Fruit fly (Drosophila melanogaster) whole organism, embryonic: ENCODE data around the gene CG3909.

Experiments
- Adf1 ChIP-seq: fragments of 200-800 bp; sonication (Bioruptor generic); IDR thresholded peaks from 2 replicates; pipeline ENCODE4 v1.3.6; 2022; ENCODE audit warnings: missing biosample characterization, missing genetic modification characterization
- CG10654 ChIP-seq: fragments of 200-800 bp; sonication (Bioruptor generic); optimal IDR thresholded peaks from 2 replicates; lab custom pipeline; 2016; ENCODE audit warnings: missing biosample characterization, missing genetic modification characterization
- CG11247 ChIP-seq: fragments of 200-800 bp; sonication (Bioruptor generic); IDR thresholded peaks from 2 replicates; pipeline ENCODE4 v1.3.6; 2022; ENCODE audit warnings: missing biosample characterization, missing genetic modification characterization
- CG11456 ChIP-seq: fragments of 200-800 bp; sonication (Bioruptor generic); IDR thresholded peaks from 3 replicates; pipeline ENCODE4 v1.3.6; 2022; ENCODE audit warnings: missing biosample characterization, missing genetic modification characterization
- CG11504 ChIP-seq: fragments of 200-800 bp; sonication (Bioruptor generic); optimal IDR thresholded peaks from 3 replicates; lab custom pipeline; 2019; ENCODE audit warnings: missing biosample characterization, mild to moderate bottlenecking, missing genetic modification characterization, moderate library complexity
- CG12155 ChIP-seq: fragments of 200-800 bp; sonication (Bioruptor generic); optimal IDR thresholded peaks from 3 replicates; lab custom pipeline; 2016; ENCODE audit warnings: missing biosample characterization, missing genetic modification characterization
- CG12236 ChIP-seq: fragments of 200-800 bp; sonication (Bioruptor generic); optimal IDR thresholded peaks from 2 replicates; lab custom pipeline; 2016; ENCODE audit warnings: missing biosample characterization, missing genetic modification characterization
- CG14860 ChIP-seq: fragments of 200-800 bp; sonication (Bioruptor generic); IDR thresholded peaks from 3 replicates; pipeline ENCODE4 v1.3.6; 2022; ENCODE audit warnings: missing biosample characterization, missing genetic modification characterization; ENCODE audit not compliant: partially characterized antibody
- CG15514 ChIP-seq: fragments of 200-800 bp; sonication (Bioruptor generic); optimal IDR thresholded peaks from 3 replicates; lab custom pipeline; 2017; ENCODE audit warnings: missing biosample characterization, missing genetic modification characterization, mild to moderate bottlenecking, moderate library complexity, missing genetic modification reagents
- CG2199 ChIP-seq: fragments of 200-800 bp; sonication (Bioruptor generic); IDR thresholded peaks from 3 replicates; pipeline ENCODE4 v1.3.6; 2022; ENCODE audit warnings: missing biosample characterization, missing genetic modification characterization
- CG31224 ChIP-seq: fragments of 200-800 bp; sonication (Bioruptor generic); IDR thresholded peaks from 2 replicates; pipeline ENCODE4 v1.3.6; 2022; ENCODE audit warnings: missing biosample characterization, missing genetic modification characterization
- CG3838 ChIP-seq: fragments of 200-800 bp; sonication (Bioruptor generic); optimal IDR thresholded peaks from 3 replicates; lab custom pipeline; 2016; ENCODE audit warnings: missing biosample characterization, missing genetic modification characterization
- CG4328 ChIP-seq: fragments of 200-800 bp; sonication (Bioruptor generic); optimal IDR thresholded peaks from 3 replicates; lab custom pipeline; 2017; ENCODE audit warnings: missing biosample characterization, missing genetic modification reagents, missing genetic modification characterization
- CG4820 ChIP-seq: fragments of 200-800 bp; sonication (Bioruptor generic); optimal IDR thresholded peaks from 3 replicates; lab custom pipeline; 2016; ENCODE audit warnings: missing biosample characterization, missing genetic modification characterization
- CG5180 ChIP-seq: fragments of 200-800 bp; sonication (Bioruptor generic); optimal IDR thresholded peaks from 3 replicates; lab custom pipeline; 2017; ENCODE audit warnings: missing biosample characterization, missing genetic modification characterization, mild to moderate bottlenecking, moderate library complexity, missing genetic modification reagents
- CG6254 ChIP-seq: fragments of 200-800 bp; sonication (Bioruptor generic); optimal IDR thresholded peaks from 3 replicates; lab custom pipeline; 2017; ENCODE audit warnings: mild to moderate bottlenecking, missing biosample characterization, missing genetic modification reagents, missing genetic modification characterization
- CG6854 ChIP-seq: fragments of 200-800 bp; sonication (Bioruptor generic); optimal IDR thresholded peaks from 3 replicates; lab custom pipeline; 2017; ENCODE audit warnings: missing biosample characterization, mild to moderate bottlenecking, missing genetic modification characterization
- CG7745 ChIP-seq: fragments of 200-800 bp; sonication (Bioruptor generic); optimal IDR thresholded peaks from 2 replicates; lab custom pipeline; 2018; ENCODE audit warnings: missing biosample characterization, mild to moderate bottlenecking, missing genetic modification characterization, moderate library complexity
- CG8765 ChIP-seq: fragments of 200-800 bp; sonication (Bioruptor generic); IDR thresholded peaks from 2 replicates; pipeline ENCODE4 v1.3.6; 2022; ENCODE audit warnings: missing biosample characterization, missing genetic modification characterization
- CTCF ChIP-seq: fragments of 200-800 bp; sonication (Bioruptor generic); optimal IDR thresholded peaks from 2 replicates; lab custom pipeline; 2017; ENCODE audit warnings: missing biosample characterization, mild to moderate bottlenecking, missing genetic modification characterization, moderate library complexity
- HLH54F ChIP-seq: fragments of 200-800 bp; sonication (Bioruptor generic); optimal IDR thresholded peaks from 3 replicates; lab custom pipeline; 2016; ENCODE audit warnings: missing biosample characterization, missing genetic modification characterization
- Hmx ChIP-seq: fragments of 200-800 bp; sonication (Bioruptor generic); optimal IDR thresholded peaks from 2 replicates; lab custom pipeline; 2016; ENCODE audit warnings: missing biosample characterization, missing genetic modification characterization
- Jarid2 ChIP-seq: fragments of 200-800 bp; sonication (Bioruptor generic); optimal IDR thresholded peaks from 3 replicates; lab custom pipeline; 2017; ENCODE audit warnings: mild to moderate bottlenecking, missing biosample characterization, missing genetic modification reagents, missing genetic modification characterization
- Kr ChIP-seq: fragments of 200-800 bp; sonication (Bioruptor generic); optimal IDR thresholded peaks from 2 replicates; lab custom pipeline; 2017; ENCODE audit warnings: missing biosample characterization, mild to moderate bottlenecking, missing genetic modification characterization
- Lhr ChIP-seq: fragments of 200-800 bp; sonication (Bioruptor generic); optimal IDR thresholded peaks from 3 replicates; lab custom pipeline; 2017; ENCODE audit warnings: mild to moderate bottlenecking, missing biosample characterization, missing genetic modification reagents, missing genetic modification characterization
- Med ChIP-seq: fragments of 200-800 bp; sonication (Bioruptor generic); peaks from one replicate; lab custom pipeline; 2016; ENCODE audit warnings: missing biosample characterization, missing genetic modification characterization, mild to moderate bottlenecking, inconsistent platforms, moderate library complexity
- Nf-YC ChIP-seq: fragments of 200-800 bp; optimal IDR thresholded peaks from 3 replicates; lab custom pipeline; 2019; ENCODE audit warnings: missing biosample characterization, mild to moderate bottlenecking, missing genetic modification characterization, moderate library complexity
- Scr ChIP-seq: fragments of 200-800 bp; sonication (Bioruptor generic); IDR thresholded peaks from 2 replicates; pipeline ENCODE4 v1.3.6; 2022; ENCODE audit warnings: missing biosample characterization, missing genetic modification characterization; ENCODE audit not compliant: partially characterized antibody
- Sox102F ChIP-seq: fragments of 200-800 bp; sonication (Bioruptor generic); optimal IDR thresholded peaks from 2 replicates; lab custom pipeline; 2018; ENCODE audit warnings: missing biosample characterization, mild to moderate bottlenecking, missing genetic modification characterization, moderate library complexity
- Usf ChIP-seq: fragments of 200-800 bp; sonication (Bioruptor generic); optimal IDR thresholded peaks from 2 replicates; lab custom pipeline; 2017; ENCODE audit warnings: missing genotype, missing biosample characterization, missing genetic modification characterization
- ab ChIP-seq: fragments of 200-800 bp; sonication (Bioruptor generic); optimal IDR thresholded peaks from 2 replicates; lab custom pipeline; 2016; ENCODE audit warnings: missing biosample characterization, missing genetic modification characterization
- ara ChIP-seq: fragments of 200-800 bp; sonication (Bioruptor generic); IDR thresholded peaks from 2 replicates; pipeline ENCODE4 v1.3.6; 2022; ENCODE audit warnings: missing biosample characterization, missing genetic modification characterization
- ato ChIP-seq: fragments of 200-800 bp; sonication (Bioruptor generic); IDR thresholded peaks from 2 replicates; pipeline ENCODE4 v1.3.6; 2022; ENCODE audit warnings: missing biosample characterization, missing genetic modification characterization; ENCODE audit not compliant: partially characterized antibody
- bigmax ChIP-seq: fragments of 200-800 bp; sonication (Bioruptor generic); optimal IDR thresholded peaks from 2 replicates; lab custom pipeline; 2018; ENCODE audit warnings: missing biosample characterization, mild to moderate bottlenecking, missing genetic modification characterization
- chinmo ChIP-seq: fragments of 200-800 bp; sonication (Bioruptor generic); IDR thresholded peaks from 4 replicates; pipeline ENCODE4 v1.3.6; 2022; ENCODE audit warnings: missing biosample characterization, missing genetic modification characterization; ENCODE audit not compliant: partially characterized antibody
- chm ChIP-seq: fragments of 200-800 bp; sonication (Bioruptor generic); IDR thresholded peaks from 2 replicates; pipeline ENCODE4 v1.3.6; 2022; ENCODE audit warnings: missing biosample characterization, missing genetic modification characterization
- crp ChIP-seq, 2 experiments: fragments of 200-800 bp; sonication (Bioruptor generic); optimal IDR thresholded peaks; 2 replicates in 1 of 2; 3 replicates in 1 of 2; lab custom pipeline; 2017; ENCODE audit warnings: missing biosample characterization in 2 of 2, missing genetic modification characterization in 2 of 2, mild to moderate bottlenecking in 1 of 2, moderate library complexity in 1 of 2
- grn ChIP-seq: fragments of 200-800 bp; sonication (Bioruptor generic); optimal IDR thresholded peaks from 3 replicates; lab custom pipeline; 2017; ENCODE audit warnings: missing biosample characterization, missing genetic modification characterization
- gro ChIP-seq: fragments of 200-800 bp; sonication (Bioruptor generic); optimal IDR thresholded peaks from 2 replicates; lab custom pipeline; 2016; ENCODE audit warnings: missing biosample characterization, missing genetic modification characterization
- jumu ChIP-seq: fragments of 200-800 bp; sonication (Bioruptor generic); optimal IDR thresholded peaks from 3 replicates; lab custom pipeline; 2016; ENCODE audit warnings: missing biosample characterization, missing genetic modification characterization
- luna ChIP-seq: fragments of 200-800 bp; sonication (Bioruptor generic); optimal IDR thresholded peaks from 2 replicates; lab custom pipeline; 2016; ENCODE audit warnings: missing biosample characterization, missing genetic modification characterization
- oc ChIP-seq: fragments of 200-800 bp; sonication (Bioruptor generic); optimal IDR thresholded peaks from 2 replicates; lab custom pipeline; 2018; ENCODE audit warnings: missing biosample characterization, mild to moderate bottlenecking, missing genetic modification characterization, moderate library complexity
- pita ChIP-seq: fragments of 200-800 bp; sonication (Bioruptor generic); optimal IDR thresholded peaks from 2 replicates; lab custom pipeline; 2017; ENCODE audit warnings: missing biosample characterization, mild to moderate bottlenecking, missing genetic modification characterization
- sna ChIP-seq: fragments of 200-800 bp; sonication (Bioruptor generic); IDR thresholded peaks from 2 replicates; pipeline ENCODE4 v1.3.6; 2022; ENCODE audit warnings: missing biosample characterization, missing genetic modification characterization; ENCODE audit not compliant: partially characterized antibody
- trem ChIP-seq: fragments of 200-800 bp; optimal IDR thresholded peaks from 3 replicates; lab custom pipeline; 2019; ENCODE audit warnings: missing biosample characterization, mild to moderate bottlenecking, missing genetic modification characterization, moderate library complexity
- ttk ChIP-seq: fragments of 200-800 bp; sonication (Bioruptor generic); IDR thresholded peaks from 2 replicates; pipeline ENCODE4 v2.1.2; 2022; ENCODE audit warnings: missing biosample characterization, missing genetic modification characterization
- zfh2 ChIP-seq: fragments of 200-800 bp; sonication (Bioruptor generic); optimal IDR thresholded peaks from 2 replicates; lab custom pipeline; 2016; ENCODE audit warnings: missing biosample characterization, missing genetic modification characterization

CG3909 gene

DNA sequence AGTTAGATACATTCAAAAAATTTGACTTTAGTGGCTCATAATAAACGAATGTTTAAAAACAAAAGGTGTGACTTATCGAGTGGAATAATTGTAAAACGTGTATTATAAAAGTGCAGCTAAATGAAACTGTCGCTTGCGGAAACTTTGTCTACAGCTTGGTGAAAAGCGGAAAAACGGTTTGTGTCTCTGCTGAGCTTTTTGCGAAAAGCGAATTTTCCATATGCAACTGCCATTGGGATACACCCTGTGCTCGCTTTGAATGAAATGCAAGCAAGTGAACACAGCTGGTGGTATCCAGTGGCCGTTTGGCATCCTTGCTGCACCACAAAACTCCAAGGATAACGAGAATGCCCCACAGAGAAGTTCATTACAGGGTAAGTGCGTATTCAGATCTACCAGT is 47.8 kb downstream of the CG3909 start:
- TF ChIP-seq pita (GFP tag; lab: Kevin White, UChicago) (no peak), CG2199 (GFP tag; lab: Robert Waterston, UW) (0 out of 3 replicates have a peak, but pooled peaks have one; percentile 12), CG6254 (GFP tag; lab: Kevin White, UChicago) (peak; percentile 94), Med (GFP tag; lab: Kevin White, UChicago) (peak; percentile 8), chinmo (GFP tag; lab: Robert Waterston, UW) (0 out of 4 replicates have a peak, but pooled peaks have one; percentile 15), CTCF (peak; percentile 76), CG12155 (GFP tag; lab: Kevin White, UChicago) (no peak), gro (GFP tag; lab: Kevin White, UChicago) (no peak), luna (GFP tag; lab: Kevin White, UChicago) (no peak)
- TF ChIP-seq, all 482 proteins: peak for 5

- no peak for TF ChIP-seq HLH54F (GFP tag; lab: Kevin White, UChicago)
- TF ChIP-seq Jarid2: no peak
- TF ChIP-seq CG2199 (GFP tag; lab: Robert Waterston, UW): no peak
- no peak for TF ChIP-seq Kr
- TF ChIP-seq Lhr (GFP tag; lab: Kevin White, UChicago): no peak
- TF ChIP-seq CG11456 (GFP tag; lab: Robert Waterston, UW): no peak
- TF ChIP-seq bigmax: no peak
- no peak for TF ChIP-seq trem
- TF ChIP-seq CG3838 (GFP tag; lab: Kevin White, UChicago): no peak
- TF ChIP-seq ab: no peak
- no peak for TF ChIP-seq Hmx (GFP tag; lab: Kevin White, UChicago)
- TF ChIP-seq crp (GFP tag; optimal IDR thresholded peaks at IDR 0.05; lab: Kevin White, UChicago): no peak
- no peak for TF ChIP-seq CG5180
These were observed 48.4 kb downstream of the CG3909 start for dm6 chr3R:10091513-10091912.

DNA sequence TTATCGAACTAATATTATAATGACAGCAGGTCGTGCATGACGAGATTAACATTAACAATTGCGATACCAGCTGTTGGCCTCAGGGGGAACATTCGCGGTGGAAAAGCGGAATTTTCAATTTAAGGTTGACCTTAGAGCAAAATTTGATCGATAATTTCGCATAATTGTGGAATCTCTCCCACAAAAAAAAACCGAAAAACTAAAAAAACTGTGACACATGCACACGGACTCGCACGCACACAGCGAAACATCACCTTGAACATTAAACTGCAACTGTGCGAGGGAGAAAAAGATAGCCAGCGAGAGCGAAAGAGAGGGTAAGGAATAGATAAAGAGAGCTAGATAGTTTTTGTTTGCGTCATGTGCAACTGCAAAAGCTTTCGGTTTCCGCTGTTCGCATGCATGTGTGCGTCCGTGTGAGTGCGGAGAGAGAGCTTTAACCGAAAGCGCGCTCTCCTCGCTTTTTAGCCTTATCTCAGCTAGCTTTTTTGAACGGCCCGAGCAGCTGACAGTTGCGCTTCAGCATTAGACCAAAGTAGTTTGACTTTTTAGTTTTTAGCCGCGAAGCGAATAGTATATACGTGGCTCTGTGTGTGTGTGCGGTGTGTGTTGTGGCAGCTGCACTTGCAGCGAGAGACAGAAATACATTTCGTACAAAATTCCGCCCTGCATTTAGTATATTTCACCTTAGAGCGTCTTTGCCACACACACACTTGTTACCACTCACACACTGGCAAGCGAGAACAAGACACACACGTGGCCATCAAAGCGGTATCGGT is 50.4 kb downstream of the CG3909 start:
- TF ChIP-seq oc (tag; lab: Kevin White, UChicago): peak; percentile 14
- TF ChIP-seq CG7745 (tag; lab: Kevin White, UChicago): no peak
- TF ChIP-seq jumu (GFP tag; lab: Kevin White, UChicago): no peak
- TF ChIP-seq Scr: 0 out of 2 replicates have a peak, but pooled peaks have one; percentile 30
- TF ChIP-seq CG4820 (GFP tag; lab: Kevin White, UChicago): no peak
- TF ChIP-seq Adf1 (GFP tag; lab: Robert Waterston, UW): peak; percentile 56
- no peak for TF ChIP-seq CG4328 (GFP tag; lab: Kevin White, UChicago)
- no peak for TF ChIP-seq ttk (GFP tag; lab: Robert Waterston, UW)
- TF ChIP-seq zfh2 (GFP tag; lab: Kevin White, UChicago): no peak
- no peak for TF ChIP-seq CG10654 (GFP tag; lab: Kevin White, UChicago)
- 0 out of 2 replicates have a peak, but pooled peaks have one; percentile 12 for TF ChIP-seq ara (GFP tag; lab: Robert Waterston, UW)
- no peak for TF ChIP-seq Nf-YC
- TF ChIP-seq CG12236 (GFP tag; lab: Kevin White, UChicago): no peak
- no peak for TF ChIP-seq CG11247 (GFP tag; lab: Robert Waterston, UW)
- TF ChIP-seq CG11504: no peak
- TF ChIP-seq CG31224 (GFP tag; lab: Robert Waterston, UW): no peak
- TF ChIP-seq CG6854 (GFP tag; lab: Kevin White, UChicago): peak; percentile 8
- peak; percentile 31; the same call in 1 of the 2 replicates for TF ChIP-seq chm (GFP tag; lab: Robert Waterston, UW)
- TF ChIP-seq sna (GFP tag; lab: Robert Waterston, UW): 0 out of 2 replicates have a peak, but pooled peaks have one; percentile 19
- no peak for TF ChIP-seq ato
- TF ChIP-seq CG8765 (GFP tag; lab: Robert Waterston, UW): no peak
- no peak for TF ChIP-seq Sox102F
- no peak for TF ChIP-seq grn (GFP tag; lab: Kevin White, UChicago)
- no peak for TF ChIP-seq Usf (GFP tag; lab: Kevin White, UChicago)
- no peak for TF ChIP-seq CG14860 (GFP tag; lab: Robert Waterston, UW)
- no peak for TF ChIP-seq CG15514 (GFP tag; lab: Kevin White, UChicago)
